Fruit fly (Drosophila melanogaster): ENCODE results near the gene CG6621.

CG6621 gene

DNA sequence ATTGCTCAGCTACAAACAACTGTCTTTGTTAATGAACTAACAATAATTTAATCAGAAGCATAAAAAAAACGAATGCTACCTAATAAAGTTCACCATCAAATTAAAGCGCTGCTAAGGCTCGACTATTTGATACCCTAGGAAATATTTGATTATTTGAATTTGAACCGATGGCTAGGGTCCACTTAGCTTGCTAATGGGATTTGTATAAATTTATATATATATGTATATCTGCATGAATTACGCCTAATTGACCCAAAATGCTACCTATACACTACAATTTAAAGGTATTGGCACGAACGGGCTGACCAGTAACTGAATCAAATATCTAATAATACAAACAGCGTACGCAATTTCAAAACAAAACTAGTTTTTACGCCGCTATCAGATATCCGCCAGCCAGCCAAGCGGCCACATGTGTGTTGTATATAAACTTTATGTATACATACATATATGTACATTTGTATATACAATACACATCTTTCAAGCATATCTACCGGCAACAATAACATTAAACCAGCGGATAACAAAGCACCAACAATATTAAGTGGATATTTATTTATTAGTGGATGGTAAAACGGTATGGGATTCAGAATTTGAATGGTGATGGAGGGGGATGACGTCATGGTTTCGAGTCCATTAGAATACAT is 9.2 kb downstream of the CG6621 start (continued):
- peak; percentile 83 for TF ChIP-seq HLH3B (GFP tag; IDR thresholded peaks at IDR 0.05)
- TF ChIP-seq Mes4 (GFP tag; optimal IDR thresholded peaks at IDR 0.05): no peak
- peak; percentile 65; the same call in 1 of the 3 replicates for TF ChIP-seq gce (GFP tag; IDR thresholded peaks at IDR 0.05)
- no peak for TF ChIP-seq NK7.1 (GFP tag; optimal IDR thresholded peaks at IDR 0.05)
- peak; percentile 75 for TF ChIP-seq CG2120 (GFP tag; optimal IDR thresholded peaks at IDR 0.05)
- peak; percentile 84 for TF ChIP-seq rib (GFP tag; IDR thresholded peaks at IDR 0.05)
- peak; percentile 60 for TF ChIP-seq CG12391 (tag; optimal IDR thresholded peaks at IDR 0.05)
- peak; percentile 58 for TF ChIP-seq HmgZ (tag; optimal IDR thresholded peaks at IDR 0.05)
- TF ChIP-seq Fer1 (GFP tag; optimal IDR thresholded peaks at IDR 0.05): peak; percentile 82
- TF ChIP-seq luna (GFP tag; optimal IDR thresholded peaks at IDR 0.05): no peak
- TF ChIP-seq pfk (GFP tag; optimal IDR thresholded peaks at IDR 0.05): no peak
- TF ChIP-seq Ets97D (GFP tag; optimal IDR thresholded peaks at IDR 0.05): peak; percentile 16
- TF ChIP-seq wor (GFP tag; IDR thresholded peaks at IDR 0.05): no peak
- TF ChIP-seq br (optimal IDR thresholded peaks at IDR 0.05): no peak
- TF ChIP-seq CG32532 (GFP tag; IDR thresholded peaks at IDR 0.05): peak; percentile 94
- no peak for TF ChIP-seq D (optimal IDR thresholded peaks at IDR 0.05)
- TF ChIP-seq D (GFP tag; optimal IDR thresholded peaks at IDR 0.05): peak; percentile 19
- TF ChIP-seq az2 (GFP tag; optimal IDR thresholded peaks at IDR 0.05): peak; percentile 42
- TF ChIP-seq seq (GFP tag; IDR thresholded peaks at IDR 0.05): no peak
- no peak for TF ChIP-seq CG3065 (GFP tag; optimal IDR thresholded peaks at IDR 0.05)
- no peak for TF ChIP-seq sima (GFP tag; optimal IDR thresholded peaks at IDR 0.05)
- no peak for TF ChIP-seq CG31365 (tag; optimal IDR thresholded peaks at IDR 0.05)
- no peak for TF ChIP-seq CG10565 (GFP tag; optimal IDR thresholded peaks at IDR 0.05)
- no peak for TF ChIP-seq CG17186 (GFP tag; optimal IDR thresholded peaks at IDR 0.05)
- peak; percentile 23 for TF ChIP-seq CG1647 (GFP tag; optimal IDR thresholded peaks at IDR 0.05)
- TF ChIP-seq CG11696 (GFP tag; IDR thresholded peaks at IDR 0.05): peak; percentile 70
- TF ChIP-seq CG9876 (GFP tag; optimal IDR thresholded peaks at IDR 0.05): no peak
- peak; percentile 76 for TF ChIP-seq Sox100B (GFP tag; optimal IDR thresholded peaks at IDR 0.05)
- no peak for TF ChIP-seq Tbp (GFP tag; optimal IDR thresholded peaks at IDR 0.05)
- no peak for TF ChIP-seq vfl (GFP tag; optimal IDR thresholded peaks at IDR 0.05)
- peak; percentile 75 for TF ChIP-seq CG32772 (GFP tag; IDR thresholded peaks at IDR 0.05)
- peak; percentile 54 for TF ChIP-seq CG8281 (tag; optimal IDR thresholded peaks at IDR 0.05)
- TF ChIP-seq CG2199 (GFP tag; IDR thresholded peaks at IDR 0.05): no peak
- no peak for TF ChIP-seq CG4617 (GFP tag; optimal IDR thresholded peaks at IDR 0.05; ENCODE audit: borderline replicate concordance)
- peak; percentile 31 for TF ChIP-seq CG4854 (GFP tag; optimal IDR thresholded peaks at IDR 0.05)
- no peak for TF ChIP-seq CG2129 (GFP tag; IDR thresholded peaks at IDR 0.05; ENCODE audit: partially characterized antibody)
- TF ChIP-seq Sry-δ (GFP tag; optimal IDR thresholded peaks at IDR 0.05): no peak
- TF ChIP-seq CG15696 (tag; optimal IDR thresholded peaks at IDR 0.05): peak; percentile 39
- no peak for TF ChIP-seq vnd (GFP tag; IDR thresholded peaks at IDR 0.05; ENCODE audit: partially characterized antibody)
- peak; percentile 98 for TF ChIP-seq D19B (GFP tag; optimal IDR thresholded peaks at IDR 0.05)
- peak; percentile 66 for TF ChIP-seq onecut (GFP tag; IDR thresholded peaks at IDR 0.05)
- peak; percentile 60 for TF ChIP-seq CG7556 (GFP tag; optimal IDR thresholded peaks at IDR 0.05)
- TF ChIP-seq E2f2 (GFP tag; IDR thresholded peaks at IDR 0.05): peak; percentile 44; the same call in 1 of the 2 replicates
- no peak for TF ChIP-seq Dll (GFP tag; IDR thresholded peaks at IDR 0.05; ENCODE audit: partially characterized antibody)
- TF ChIP-seq lilli (GFP tag; optimal IDR thresholded peaks at IDR 0.05): peak; percentile 53
- no peak for TF ChIP-seq disco-r (GFP tag; optimal IDR thresholded peaks at IDR 0.05)
- TF ChIP-seq row (GFP tag; IDR thresholded peaks at IDR 0.05): peak; percentile 85
- TF ChIP-seq sens (GFP tag): peak; percentile 78
- no peak for TF ChIP-seq CG9797 (GFP tag; optimal IDR thresholded peaks at IDR 0.05)
- TF ChIP-seq ken (GFP tag; IDR thresholded peaks at IDR 0.05): peak; percentile 79; the same call in 2 of the 3 replicates
- TF ChIP-seq nau (GFP tag; optimal IDR thresholded peaks at IDR 0.05): peak; percentile 20
- peak; percentile 70 for TF ChIP-seq CG3847 (GFP tag; IDR thresholded peaks at IDR 0.05)
